Fruit fly (Drosophila melanogaster) whole organism, adult: ENCODE measurements around the gene Tengl3.

Experiments used
- CG7045 ChIP-seq: fragments of 200-800 bp; sonication (Bioruptor generic); optimal IDR thresholded peaks from 2 replicates; lab custom pipeline; 2017; ENCODE audit warnings: missing biosample characterization, mild to moderate bottlenecking, missing genetic modification characterization
- Mnt ChIP-seq: fragments of 200-800 bp; sonication (Bioruptor generic); optimal IDR thresholded peaks from 2 replicates; lab custom pipeline; 2016; ENCODE audit warnings: missing biosample characterization, mild to moderate bottlenecking, missing genetic modification characterization
- kay ChIP-seq: fragments of 200-800 bp; sonication (Bioruptor generic); peaks from one replicate; lab custom pipeline; 2016; ENCODE audit warnings: missing biosample characterization, missing genetic modification characterization, borderline replicate concordance
- pad ChIP-seq: fragments of 200-800 bp; sonication (Bioruptor generic); optimal IDR thresholded peaks from 3 replicates; lab custom pipeline; 2017; ENCODE audit warnings: missing biosample characterization, missing genetic modification characterization, mild to moderate bottlenecking, moderate library complexity, missing genetic modification reagents

dm6 chr2L:2228179-2228849 lies 9.7 kb downstream of the Tengl3 start:
- TF ChIP-seq pad (GFP tag; lab: Kevin White, UChicago) (peak; percentile 39), Mnt (GFP tag; lab: Kevin White, UChicago) (peak; percentile 51), kay (GFP tag; lab: Kevin White, UChicago) (peak; percentile 1), CG7045 (no peak)
